Worm (Caenorhabditis elegans) whole organism, L4 larva: Measurements from ENCODE around the gene C09E8.1.

ENCODE experiments used
- jun-1 ChIP-seq: fragments of 150-350 bp; optimal IDR thresholded peaks from 2 replicates; lab custom pipeline; 2014; ENCODE audit warnings: missing biosample characterization, missing genetic modification reagents, missing genetic modification characterization
- mep-1 ChIP-seq: fragments of 150-350 bp; sonication (generic microtip); optimal IDR thresholded peaks from 3 replicates; lab custom pipeline; 2014; ENCODE audit warnings: missing biosample characterization, missing genetic modification characterization
- tra-1 ChIP-seq: fragments of 200-800 bp; sonication (Bioruptor generic); IDR thresholded peaks from 2 replicates; pipeline ENCODE4 v1.3.6; 2022; ENCODE audit warnings: missing genetic modification reagents, missing genetic modification characterization, missing compliant biosample characterization
- unc-62 ChIP-seq, 3 experiments: fragments of 150-350 bp in 1 of 3; sonication (generic microtip); optimal IDR thresholded peaks in 2 of 3; peaks in 1 of 3; 1 replicate in 1 of 3; 2 replicates in 2 of 3; lab custom pipeline; 2014 to 2017; ENCODE audit warnings: missing biosample characterization in 3 of 3, missing genetic modification characterization in 3 of 3, missing genetic modification reagents in 3 of 3, missing genotype in 1 of 3
- ztf-7 ChIP-seq: fragments of 150-350 bp; optimal IDR thresholded peaks from 2 replicates; lab custom pipeline; 2014; ENCODE audit warnings: missing biosample characterization, missing genetic modification characterization

DNA sequence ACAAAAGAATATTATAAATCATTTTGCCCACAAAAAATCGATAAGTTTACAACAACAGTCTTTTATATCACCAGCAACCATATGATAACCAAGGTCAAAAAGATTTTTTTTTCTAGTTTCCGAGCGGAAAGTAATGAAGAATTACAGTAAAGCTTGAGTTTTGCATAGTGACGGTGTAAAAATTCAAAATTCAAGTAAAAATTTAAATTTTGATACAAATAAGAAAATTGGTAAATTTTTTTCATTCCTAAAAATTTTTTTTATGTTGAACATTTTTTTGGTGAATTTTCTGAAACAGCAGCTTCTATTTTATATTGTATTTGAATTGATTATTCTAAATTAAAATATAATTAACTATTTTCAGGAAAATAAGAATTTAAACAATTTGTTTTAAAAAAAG is 12.5 kb downstream of the C09E8.1 start, which contains the start of gene W08F4.5:
- TF ChIP-seq jun-1 (tag; lab: Kevin White, UChicago) (no peak), unc-62 (GFP tag; optimal IDR thresholded peaks at IDR 0.05 in 1 of 2; lab: Kevin White, UChicago) (no peak), unc-62 (tag; optimal IDR thresholded peaks at IDR 0.05; lab: Kevin White, UChicago) (no peak), ztf-7 (tag; lab: Kevin White, UChicago) (no peak), tra-1 (no peak), mep-1 (tag; lab: Kevin White, UChicago) (no peak)
